Fruit fly (Drosophila melanogaster) whole organism, pupa: ENCODE measurements around the gene Gem4b.

ENCODE experiments used
- CG10348 ChIP-seq: fragments of 200-800 bp; sonication (Bioruptor generic); IDR thresholded peaks from 2 replicates; pipeline ENCODE4 v1.3.6; 2022; ENCODE audit warnings: missing biosample characterization, missing genetic modification characterization
- CG13204 ChIP-seq: fragments of 200-800 bp; sonication (Bioruptor generic); optimal IDR thresholded peaks from 2 replicates; lab custom pipeline; 2018; ENCODE audit warnings: missing biosample characterization, mild to moderate bottlenecking, missing genetic modification characterization, moderate library complexity
- CG14655 ChIP-seq: fragments of 200-800 bp; sonication (Bioruptor generic); optimal IDR thresholded peaks from 3 replicates; lab custom pipeline; 2017; ENCODE audit warnings: mild to moderate bottlenecking, missing biosample characterization, missing genetic modification reagents, missing genetic modification characterization
- CG17806 ChIP-seq: fragments of 200-800 bp; sonication (Bioruptor generic); optimal IDR thresholded peaks from 2 replicates; lab custom pipeline; 2018; ENCODE audit warnings: missing biosample characterization, mild to moderate bottlenecking, missing genetic modification characterization, moderate library complexity
- CG34367 ChIP-seq: fragments of 200-800 bp; sonication (Bioruptor generic); optimal IDR thresholded peaks from 2 replicates; lab custom pipeline; 2018; ENCODE audit warnings: missing biosample characterization, mild to moderate bottlenecking, missing genetic modification characterization
- CG8159 ChIP-seq: fragments of 200-800 bp; sonication (Bioruptor generic); optimal IDR thresholded peaks from 3 replicates; lab custom pipeline; 2018; ENCODE audit warnings: missing biosample characterization, mild to moderate bottlenecking, missing genetic modification characterization, moderate library complexity
- CG8301 ChIP-seq: fragments of 200-800 bp; sonication (Bioruptor generic); optimal IDR thresholded peaks from 2 replicates; lab custom pipeline; 2018; ENCODE audit warnings: missing biosample characterization, mild to moderate bottlenecking, missing genetic modification characterization
- CG9948 ChIP-seq: fragments of 200-800 bp; sonication (Bioruptor generic); optimal IDR thresholded peaks from 2 replicates; lab custom pipeline; 2018; ENCODE audit warnings: missing biosample characterization, mild to moderate bottlenecking, missing genetic modification characterization, moderate library complexity
- Pif1A ChIP-seq: fragments of 200-800 bp; sonication (Bioruptor generic); optimal IDR thresholded peaks from 3 replicates; lab custom pipeline; 2016; ENCODE audit warnings: missing biosample characterization, missing genetic modification characterization
- rn ChIP-seq: fragments of 200-800 bp; sonication (Bioruptor generic); IDR thresholded peaks from 2 replicates; pipeline ENCODE4 v1.3.6; 2022; ENCODE audit warnings: missing biosample characterization, missing genetic modification characterization

dm6 chrX:3949409-3950178 lies 8.9 kb downstream of the Gem4b start:
- TF ChIP-seq rn (GFP tag; lab: Robert Waterston, UW): no peak
- TF ChIP-seq CG10348 (GFP tag; lab: Robert Waterston, UW): no peak
- no peak for TF ChIP-seq Pif1A (GFP tag; lab: Kevin White, UChicago)
- no peak for TF ChIP-seq CG8301 (tag; lab: Kevin White, UChicago)
- TF ChIP-seq CG17806 (tag; lab: Kevin White, UChicago): no peak
- no peak for TF ChIP-seq CG34367 (tag; lab: Kevin White, UChicago)
- TF ChIP-seq CG8159 (tag; lab: Kevin White, UChicago): no peak
- TF ChIP-seq CG13204 (GFP tag; lab: Kevin White, UChicago): no peak
- TF ChIP-seq CG14655 (GFP tag; lab: Kevin White, UChicago): no peak
- TF ChIP-seq CG9948 (tag; lab: Kevin White, UChicago): no peak
